5 fruit fly cellular contexts compared by ENCODE assay signal in genomic region chr3R:30386759-30387437, dm6.
TF ChIP-seq lines count a peak whose summit lies in the region.

No protein-coding gene starts in this region.

- TF ChIP-seq CTCF in whole organism, embryonic (GFP tag; optimal IDR thresholded peaks at IDR 0.05; lab: Kevin White, UChicago), result no peak

TF ChIP-seq in whole organism, adult, 20 proteins besides CTCF, POLR2A, EP300 and RAD21 (continues in another document):
- TF ChIP-seq ovo (GFP tag; optimal IDR thresholded peaks at IDR 0.05; lab: Kevin White, UChicago) (peak; percentile 100), CG11617 (GFP tag; optimal IDR thresholded peaks at IDR 0.05; lab: Kevin White, UChicago) (peak; percentile 28), CG7101 (tag; optimal IDR thresholded peaks at IDR 0.05; lab: Kevin White, UChicago) (peak; percentile 6), kay (GFP tag; lab: Kevin White, UChicago; ENCODE audit: borderline replicate concordance) (peak; percentile 56), Mnt (GFP tag; optimal IDR thresholded peaks at IDR 0.05; lab: Kevin White, UChicago) (peak; percentile 91), CG14711 (tag; optimal IDR thresholded peaks at IDR 0.05; lab: Kevin White, UChicago) (peak; percentile 25), CG1620 (GFP tag; optimal IDR thresholded peaks at IDR 0.05; lab: Kevin White, UChicago) (no peak), Crg-1 (GFP tag; optimal IDR thresholded peaks at IDR 0.05; lab: Kevin White, UChicago) (no peak), cic (GFP tag; optimal IDR thresholded peaks at IDR 0.05; lab: Kevin White, UChicago) (peak; percentile 64), cnc (optimal IDR thresholded peaks at IDR 0.05; lab: Kevin White, UChicago) (no peak), CG12768 (GFP tag; optimal IDR thresholded peaks at IDR 0.05; lab: Kevin White, UChicago) (peak; percentile 73), CG33017 (tag; optimal IDR thresholded peaks at IDR 0.05; lab: Kevin White, UChicago) (peak; percentile 44), Clk (GFP tag; optimal IDR thresholded peaks at IDR 0.05; lab: Kevin White, UChicago) (no peak), bab1 (GFP tag; optimal IDR thresholded peaks at IDR 0.05; lab: Kevin White, UChicago) (peak; percentile 61), Hr96 (GFP tag; optimal IDR thresholded peaks at IDR 0.05; lab: Kevin White, UChicago) (no peak), tj (GFP tag; optimal IDR thresholded peaks at IDR 0.05; lab: Kevin White, UChicago) (no peak), pad (GFP tag; optimal IDR thresholded peaks at IDR 0.05; lab: Kevin White, UChicago) (peak; percentile 96), toe (GFP tag; optimal IDR thresholded peaks at IDR 0.05; lab: Kevin White, UChicago) (no peak)

TF ChIP-seq in whole organism, embryonic, 481 proteins besides CTCF, POLR2A, EP300 and RAD21 (continues in another document):
- no peak for TF ChIP-seq sens-2 (GFP tag; IDR thresholded peaks at IDR 0.05; lab: Robert Waterston, UW)
- peak; percentile 11 for TF ChIP-seq kni (GFP tag; optimal IDR thresholded peaks at IDR 0.05; lab: Kevin White, UChicago)
- peak; percentile 5 for TF ChIP-seq lbe (GFP tag; optimal IDR thresholded peaks at IDR 0.05; lab: Kevin White, UChicago)
- peak; percentile 4 for TF ChIP-seq scrt (GFP tag; optimal IDR thresholded peaks at IDR 0.05; lab: Kevin White, UChicago)
- TF ChIP-seq HmgZ (tag; optimal IDR thresholded peaks at IDR 0.05; lab: Kevin White, UChicago), result peak; percentile 23
- TF ChIP-seq CG12769 (tag; optimal IDR thresholded peaks at IDR 0.05; lab: Kevin White, UChicago), result peak; percentile 9
- TF ChIP-seq toy (GFP tag; IDR thresholded peaks at IDR 0.05; lab: Robert Waterston, UW), result no peak
- 0 out of 3 replicates have a peak, but pooled peaks have one; percentile 28 for TF ChIP-seq ci (GFP tag; IDR thresholded peaks at IDR 0.05; lab: Robert Waterston, UW)
- no peak for TF ChIP-seq chm (GFP tag; IDR thresholded peaks at IDR 0.05; lab: Robert Waterston, UW)
- TF ChIP-seq Eip74EF (GFP tag; optimal IDR thresholded peaks at IDR 0.05; lab: Kevin White, UChicago), result peak in 1 of 2 experiments; percentile 37
- TF ChIP-seq chinmo (GFP tag; IDR thresholded peaks at IDR 0.05; lab: Robert Waterston, UW; ENCODE audit: partially characterized antibody), result peak; percentile 81; the same call in 2 of the 4 replicates
- peak; percentile 43 for TF ChIP-seq phol (tag; optimal IDR thresholded peaks at IDR 0.05; lab: Kevin White, UChicago)
- peak; percentile 100 for TF ChIP-seq MTF-1 (GFP tag; optimal IDR thresholded peaks at IDR 0.05; lab: Kevin White, UChicago; ENCODE audit: borderline replicate concordance)
- no peak for TF ChIP-seq danr (GFP tag; IDR thresholded peaks at IDR 0.05; lab: Robert Waterston, UW)
- no peak for TF ChIP-seq gce (GFP tag; IDR thresholded peaks at IDR 0.05; lab: Robert Waterston, UW)
- peak; percentile 28 for TF ChIP-seq yki (optimal IDR thresholded peaks at IDR 0.05; lab: Kevin White, UChicago)
- peak in 1 of 2 experiments; percentile 68 for TF ChIP-seq eve (GFP tag; optimal IDR thresholded peaks at IDR 0.05; lab: Kevin White, UChicago)
- peak; percentile 97 for TF ChIP-seq CG3163 (GFP tag; optimal IDR thresholded peaks at IDR 0.05; lab: Kevin White, UChicago)

TF ChIP-seq in whole organism, prepupa, 60 proteins besides CTCF, POLR2A, EP300 and RAD21 (continues in another document):
- TF ChIP-seq CG10631 (GFP tag; optimal IDR thresholded peaks at IDR 0.05; lab: Kevin White, UChicago) (no peak), lz (GFP tag; optimal IDR thresholded peaks at IDR 0.05; lab: Kevin White, UChicago) (no peak), fd85E (GFP tag; optimal IDR thresholded peaks at IDR 0.05; lab: Kevin White, UChicago) (peak; percentile 34), CG3032 (tag; optimal IDR thresholded peaks at IDR 0.05; lab: Kevin White, UChicago) (no peak), salr (GFP tag; optimal IDR thresholded peaks at IDR 0.05; lab: Kevin White, UChicago) (no peak), CG31627 (GFP tag; optimal IDR thresholded peaks at IDR 0.05; lab: Kevin White, UChicago) (no peak), CG8119 (GFP tag; IDR thresholded peaks at IDR 0.05; lab: Robert Waterston, UW) (no peak; the same call in 2 of the 3 replicates), CG6808 (GFP tag; optimal IDR thresholded peaks at IDR 0.05; lab: Kevin White, UChicago) (no peak), CG16779 (tag; optimal IDR thresholded peaks at IDR 0.05; lab: Kevin White, UChicago) (peak; percentile 5), net (GFP tag; optimal IDR thresholded peaks at IDR 0.05; lab: Kevin White, UChicago) (peak; percentile 54), svp (GFP tag; lab: Kevin White, UChicago) (peak; percentile 88), CG4318 (GFP tag; optimal IDR thresholded peaks at IDR 0.05; lab: Kevin White, UChicago) (no peak), vri (GFP tag; optimal IDR thresholded peaks at IDR 0.05; lab: Kevin White, UChicago) (peak; percentile 72), CG11902 (GFP tag; optimal IDR thresholded peaks at IDR 0.05; lab: Kevin White, UChicago) (no peak), CG6163 (GFP tag; IDR thresholded peaks at IDR 0.05; lab: Robert Waterston, UW) (peak; percentile 38; the same call in 1 of the 3 replicates), Met (GFP tag; optimal IDR thresholded peaks at IDR 0.05; lab: Kevin White, UChicago) (peak; percentile 19), Eip93F (GFP tag; optimal IDR thresholded peaks at IDR 0.05; lab: Kevin White, UChicago) (peak; percentile 49), CG11294 (GFP tag; IDR thresholded peaks at IDR 0.05; lab: Robert Waterston, UW) (no peak), CG10669 (GFP tag; optimal IDR thresholded peaks at IDR 0.05; lab: Kevin White, UChicago) (no peak), CG15336 (GFP tag; IDR thresholded peaks at IDR 0.05; lab: Robert Waterston, UW) (0 out of 2 replicates have a peak, but pooled peaks have one; percentile 14)

TF ChIP-seq in whole organism, pupa, 21 proteins besides CTCF, POLR2A, EP300 and RAD21:
- no peak for TF ChIP-seq CG13204 (GFP tag; optimal IDR thresholded peaks at IDR 0.05; lab: Kevin White, UChicago)
- peak; percentile 15 for TF ChIP-seq CG8159 (tag; optimal IDR thresholded peaks at IDR 0.05; lab: Kevin White, UChicago)
- TF ChIP-seq CG15710 (tag; optimal IDR thresholded peaks at IDR 0.05; lab: Kevin White, UChicago), result no peak
- no peak for TF ChIP-seq CG9948 (tag; optimal IDR thresholded peaks at IDR 0.05; lab: Kevin White, UChicago)
- peak; percentile 55 for TF ChIP-seq Pif1B (GFP tag; optimal IDR thresholded peaks at IDR 0.05; lab: Kevin White, UChicago)
- no peak for TF ChIP-seq CG34367 (tag; optimal IDR thresholded peaks at IDR 0.05; lab: Kevin White, UChicago)
- peak; percentile 89 for TF ChIP-seq CG4496 (GFP tag; IDR thresholded peaks at IDR 0.05; lab: Robert Waterston, UW)
- peak; percentile 46 for TF ChIP-seq Ets98B (GFP tag; IDR thresholded peaks at IDR 0.05; lab: Robert Waterston, UW)
- no peak; the same call in 1 of the 2 replicates for TF ChIP-seq CG12605 (GFP tag; IDR thresholded peaks at IDR 0.05; lab: Robert Waterston, UW)
- no peak for TF ChIP-seq Snoo (tag; optimal IDR thresholded peaks at IDR 0.05; lab: Kevin White, UChicago)
- TF ChIP-seq EcR (GFP tag; optimal IDR thresholded peaks at IDR 0.05; lab: Kevin White, UChicago), result peak; percentile 35
- peak; percentile 34 for TF ChIP-seq Pif1A (GFP tag; optimal IDR thresholded peaks at IDR 0.05; lab: Kevin White, UChicago)

TF ChIP-seq in whole organism, wandering third instar larva, 38 proteins besides CTCF, POLR2A, EP300 and RAD21 (continues in another document):
- peak; percentile 93 to 98 for TF ChIP-seq dl (GFP tag; optimal IDR thresholded peaks at IDR 0.05; lab: Kevin White, UChicago; ENCODE audit: insufficient read depth in 1 of 2, partially characterized antibody in 2 of 2)
- peak; percentile 8 for TF ChIP-seq Jra (GFP tag; optimal IDR thresholded peaks at IDR 0.05; lab: Kevin White, UChicago)
- peak; percentile 69 for TF ChIP-seq sage (GFP tag; optimal IDR thresholded peaks at IDR 0.05; lab: Kevin White, UChicago)
- TF ChIP-seq woc (GFP tag; optimal IDR thresholded peaks at IDR 0.05; lab: Kevin White, UChicago), result no peak
- TF ChIP-seq br (GFP tag; optimal IDR thresholded peaks at IDR 0.05; lab: Kevin White, UChicago), result no peak
- peak; percentile 72 for TF ChIP-seq CrebA (GFP tag; optimal IDR thresholded peaks at IDR 0.05; lab: Kevin White, UChicago; ENCODE audit: borderline replicate concordance)
- TF ChIP-seq HLH106 (tag; optimal IDR thresholded peaks at IDR 0.05; lab: Kevin White, UChicago), result no peak
- no peak for TF ChIP-seq usp (GFP tag; optimal IDR thresholded peaks at IDR 0.05; lab: Kevin White, UChicago)
- no peak for TF ChIP-seq foxo (GFP tag; optimal IDR thresholded peaks at IDR 0.05; lab: Kevin White, UChicago)
- TF ChIP-seq Vsx2 (GFP tag; optimal IDR thresholded peaks at IDR 0.05; lab: Kevin White, UChicago; ENCODE audit: partially characterized antibody), result peak; percentile 98
- TF ChIP-seq Mio (GFP tag; optimal IDR thresholded peaks at IDR 0.05; lab: Kevin White, UChicago), result no peak
- no peak for TF ChIP-seq ey (GFP tag; optimal IDR thresholded peaks at IDR 0.05; lab: Kevin White, UChicago)
- no peak for TF ChIP-seq lola (GFP tag; optimal IDR thresholded peaks at IDR 0.05; lab: Kevin White, UChicago)
- no peak for TF ChIP-seq rgr (GFP tag; optimal IDR thresholded peaks at IDR 0.05; lab: Kevin White, UChicago)
- no peak for TF ChIP-seq Myc (optimal IDR thresholded peaks at IDR 0.05; lab: Kevin White, UChicago)
- no peak for TF ChIP-seq Hr78 (GFP tag; optimal IDR thresholded peaks at IDR 0.05; lab: Kevin White, UChicago)
- no peak for TF ChIP-seq dmrt93B (GFP tag; optimal IDR thresholded peaks at IDR 0.05; lab: Kevin White, UChicago)
- no peak for TF ChIP-seq psq (GFP tag; optimal IDR thresholded peaks at IDR 0.05; lab: Kevin White, UChicago)
- no peak for TF ChIP-seq Abd-B (GFP tag; optimal IDR thresholded peaks at IDR 0.05; lab: Kevin White, UChicago)
- TF ChIP-seq brk (GFP tag; optimal IDR thresholded peaks at IDR 0.05; lab: Kevin White, UChicago), result no peak
- TF ChIP-seq fru (GFP tag; optimal IDR thresholded peaks at IDR 0.05; lab: Kevin White, UChicago), result peak; percentile 8
- TF ChIP-seq N (GFP tag; optimal IDR thresholded peaks at IDR 0.05; lab: Kevin White, UChicago), result no peak
- no peak for TF ChIP-seq pan (optimal IDR thresholded peaks at IDR 0.05; lab: Kevin White, UChicago)
- TF ChIP-seq dsf (GFP tag; optimal IDR thresholded peaks at IDR 0.05; lab: Kevin White, UChicago; ENCODE audit: borderline replicate concordance), result no peak
- no peak for TF ChIP-seq CG9705 (GFP tag; optimal IDR thresholded peaks at IDR 0.05; lab: Kevin White, UChicago)
- TF ChIP-seq OdsH (GFP tag; optimal IDR thresholded peaks at IDR 0.05; lab: Kevin White, UChicago), result peak; percentile 40
- TF ChIP-seq Dfd (GFP tag; optimal IDR thresholded peaks at IDR 0.05; lab: Kevin White, UChicago), result no peak
- TF ChIP-seq tai (GFP tag; optimal IDR thresholded peaks at IDR 0.05; lab: Kevin White, UChicago), result no peak
- TF ChIP-seq CG32264 (GFP tag; optimal IDR thresholded peaks at IDR 0.05; lab: Kevin White, UChicago), result no peak
- peak; percentile 49 for TF ChIP-seq Rel (GFP tag; optimal IDR thresholded peaks at IDR 0.05; lab: Kevin White, UChicago)
- TF ChIP-seq Rel (tag; optimal IDR thresholded peaks at IDR 0.05; lab: Kevin White, UChicago), result no peak
- no peak for TF ChIP-seq Sp1 (GFP tag; optimal IDR thresholded peaks at IDR 0.05; lab: Kevin White, UChicago)
